Worm (Caenorhabditis elegans) whole organism, L4/young adult: ENCODE results near the gene R02E12.4.

Experiments used
- W03F9.2 ChIP-seq: fragments of 150-350 bp; optimal IDR thresholded peaks from 2 replicates; lab custom pipeline; 2014; ENCODE audit warnings: missing biosample characterization, missing genetic modification characterization
- dao-5 ChIP-seq: sonication (generic microtip); optimal IDR thresholded peaks from 2 replicates; lab custom pipeline; 2016; ENCODE audit warnings: missing genotype, missing genetic modification characterization, moderate library complexity, missing compliant biosample characterization
- him-1 ChIP-seq: sonication (generic microtip); optimal IDR thresholded peaks from 2 replicates; lab custom pipeline; 2016; ENCODE audit warnings: missing genotype, missing genetic modification reagents, missing genetic modification characterization, missing compliant biosample characterization

DNA sequence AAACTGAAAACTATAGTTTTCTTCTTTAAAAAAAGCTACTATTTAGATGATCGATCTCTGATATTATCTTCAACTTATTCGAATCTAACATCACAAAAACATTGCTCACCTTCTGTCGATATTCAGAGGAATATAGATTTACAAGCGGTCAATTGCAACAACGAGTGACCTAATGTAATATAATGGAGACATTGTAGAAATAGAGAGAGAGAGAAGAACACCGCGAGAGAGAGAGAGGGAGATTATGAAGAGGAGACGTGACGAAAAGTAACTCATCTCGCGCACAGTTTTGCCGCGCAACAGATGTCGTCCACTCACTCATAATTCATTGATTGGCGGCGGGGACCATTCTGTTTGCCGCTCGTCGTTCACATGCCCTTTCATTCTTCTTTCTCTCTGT lies 5.3 kb downstream of the R02E12.4 start:
- TF ChIP-seq him-1 (tag; lab: Kevin White, UChicago) (no peak), W03F9.2 (tag; lab: Kevin White, UChicago) (no peak), dao-5 (no peak)
